Worm (Caenorhabditis elegans) whole organism, L3 larva: ENCODE data around the gene H03G16.6.

Experiments used
- ZK546.5 ChIP-seq: sonication (generic microtip); optimal IDR thresholded peaks from 2 replicates; lab custom pipeline; 2017; ENCODE audit warnings: missing biosample characterization, missing genetic modification characterization
- daf-12 ChIP-seq: fragments of 150-350 bp; optimal IDR thresholded peaks from 2 replicates; lab custom pipeline; 2014; ENCODE audit warnings: missing biosample characterization, missing genetic modification reagents, missing genetic modification characterization
- pha-4 ChIP-seq: fragments of 150-350 bp; optimal IDR thresholded peaks from 2 replicates; lab custom pipeline; 2014; ENCODE audit warnings: missing biosample characterization, missing genetic modification reagents, missing genetic modification characterization
- tbx-2 ChIP-seq: sonication (generic microtip); optimal IDR thresholded peaks from 2 replicates; lab custom pipeline; 2016; ENCODE audit warnings: mild to moderate bottlenecking, missing genetic modification characterization, missing compliant biosample characterization

- TF ChIP-seq ZK546.5 (tag; lab: Kevin White, UChicago) (no peak), daf-12 (tag; lab: Kevin White, UChicago) (no peak), tbx-2 (no peak), pha-4 (tag; lab: Kevin White, UChicago) (no peak)
Observed at ce11 chrX:15027566-15027965, 24.9 kb upstream of the H03G16.6 start.
